Worm (Caenorhabditis elegans): ENCODE results near the gene C08B6.14.

The C08B6.14 gene

DNA sequence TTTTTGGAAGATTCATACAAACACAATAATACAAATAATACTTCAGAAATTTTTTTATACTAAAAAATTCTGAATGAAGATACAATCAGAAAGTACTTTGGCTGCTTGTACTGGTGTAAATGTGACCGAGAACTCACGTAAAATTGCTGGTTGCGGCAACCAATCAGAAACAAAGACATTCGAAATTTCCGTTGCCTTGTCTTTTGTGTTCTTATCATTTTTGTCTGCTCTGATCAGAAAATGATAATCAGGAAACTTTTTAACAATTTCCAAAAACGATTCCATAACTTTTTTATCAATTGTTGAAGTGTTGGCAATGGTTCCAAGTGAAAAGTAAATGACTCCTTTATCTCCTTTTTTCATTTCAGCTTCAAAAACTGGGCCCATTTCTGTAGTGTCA lies 4.9 kb downstream of the C08B6.14 start:
- TF ChIP-seq aly-2 (tag; optimal IDR thresholded peaks at IDR 0.05) (no peak), skn-1 (tag; optimal IDR thresholded peaks at IDR 0.05) (no peak), egl-5 (tag; optimal IDR thresholded peaks at IDR 0.05) (no peak), hmg-11 (tag; optimal IDR thresholded peaks at IDR 0.05) (no peak), pqm-1 (tag; optimal IDR thresholded peaks at IDR 0.05) (peak; percentile 60), elt-1 (tag; optimal IDR thresholded peaks at IDR 0.05) (no peak), eor-1 (tag; optimal IDR thresholded peaks at IDR 0.05) (no peak), fkh-2 (tag; optimal IDR thresholded peaks at IDR 0.05) (no peak), fos-1 (tag; optimal IDR thresholded peaks at IDR 0.05) (no peak), elt-2 (tag; optimal IDR thresholded peaks at IDR 0.05) (peak; percentile 92), ceh-9 (tag; optimal IDR thresholded peaks at IDR 0.05) (no peak), pha-4 (tag; optimal IDR thresholded peaks at IDR 0.05) (peak; percentile 12), nhr-77 (tag; optimal IDR thresholded peaks at IDR 0.05) (no peak), lin-39 (tag; optimal IDR thresholded peaks at IDR 0.05) (no peak), unc-62 (GFP tag; optimal IDR thresholded peaks at IDR 0.05) (no peak), fkh-10 (GFP tag; optimal IDR thresholded peaks at IDR 0.05) (no peak), nfya-1 (tag; optimal IDR thresholded peaks at IDR 0.05; ENCODE audit: insufficient read depth) (peak; percentile 62), nhr-43 (tag; optimal IDR thresholded peaks at IDR 0.05; ENCODE audit: poor library complexity, severe bottlenecking) (no peak), lin-15B (tag; optimal IDR thresholded peaks at IDR 0.05) (no peak), ceh-28 (tag; optimal IDR thresholded peaks at IDR 0.05) (no peak), ztf-4 (tag; optimal IDR thresholded peaks at IDR 0.05) (no peak), nhr-67 (tag; optimal IDR thresholded peaks at IDR 0.05) (no peak), nhr-11 (tag; optimal IDR thresholded peaks at IDR 0.05) (no peak), sea-2 (GFP tag; optimal IDR thresholded peaks at IDR 0.05) (no peak), ceh-16 (tag; optimal IDR thresholded peaks at IDR 0.05) (no peak), nhr-25 (tag; optimal IDR thresholded peaks at IDR 0.05) (no peak), jun-1 (tag; optimal IDR thresholded peaks at IDR 0.05) (no peak), mdl-1 (tag; optimal IDR thresholded peaks at IDR 0.05) (no peak), nhr-237 (tag; optimal IDR thresholded peaks at IDR 0.05) (no peak)

DNA sequence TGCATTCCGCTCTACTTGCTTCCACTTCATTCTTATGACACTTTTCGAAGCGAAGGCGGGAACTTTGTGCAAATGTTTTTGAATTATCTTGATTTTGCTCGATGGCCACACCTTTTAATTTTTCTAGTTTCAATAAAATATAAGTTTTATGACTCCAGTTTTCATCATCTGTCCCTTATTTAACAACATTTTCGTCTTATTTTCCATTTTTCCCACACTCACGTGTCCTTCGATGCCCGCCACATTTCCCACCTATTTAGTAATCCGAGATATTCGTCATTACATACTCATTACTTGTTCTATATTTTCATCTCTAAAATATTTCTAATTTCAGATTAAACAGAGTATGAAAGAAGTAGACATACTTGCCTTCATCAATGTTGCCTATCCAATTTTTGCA lies 7.4 kb downstream of the C08B6.14 start, which contains the start of gene srd-49:
TSS of gene srd-49 (plus strand) at position 301 of the 400 bp plus-strand sequence.
- TF ChIP-seq tbx-2 (tag; optimal IDR thresholded peaks at IDR 0.05) (no peak), elt-3 (tag; optimal IDR thresholded peaks at IDR 0.05) (no peak), pha-4 (tag; optimal IDR thresholded peaks at IDR 0.05) (no peak), daf-12 (tag; optimal IDR thresholded peaks at IDR 0.05) (no peak), R02D3.7 (tag; optimal IDR thresholded peaks at IDR 0.05) (no peak), nhr-76 (tag; optimal IDR thresholded peaks at IDR 0.05) (no peak), ceh-82 (tag; optimal IDR thresholded peaks at IDR 0.05) (no peak), nhr-67 (tag; optimal IDR thresholded peaks at IDR 0.05) (no peak)

DNA sequence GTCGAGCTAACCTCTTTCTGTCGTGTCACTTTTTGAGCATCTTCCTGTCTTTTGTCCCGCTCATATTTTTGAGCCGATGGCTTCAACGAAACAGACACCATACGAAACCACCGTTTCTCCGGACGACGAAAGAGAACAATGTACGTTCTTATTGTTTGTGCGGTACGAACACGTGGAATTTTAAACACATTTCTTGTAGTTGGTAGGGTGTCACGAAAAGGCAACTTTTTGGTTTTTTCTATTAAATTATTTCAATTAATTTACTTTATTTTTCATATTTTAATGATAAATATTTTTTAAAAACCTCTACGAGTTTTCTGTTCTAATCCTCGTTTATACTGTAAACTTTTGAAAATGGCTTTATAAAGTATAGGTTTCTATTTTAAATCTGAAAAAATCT lies 10.7 kb downstream of the C08B6.14 start, which contains the start of gene R04B5.11:
TSS of gene R04B5.11 (minus strand) at position 101 of the 400 bp plus-strand sequence.
- TF ChIP-seq egl-5 (tag; optimal IDR thresholded peaks at IDR 0.05) (no peak), tbx-2 (tag; optimal IDR thresholded peaks at IDR 0.05) (no peak)

DNA sequence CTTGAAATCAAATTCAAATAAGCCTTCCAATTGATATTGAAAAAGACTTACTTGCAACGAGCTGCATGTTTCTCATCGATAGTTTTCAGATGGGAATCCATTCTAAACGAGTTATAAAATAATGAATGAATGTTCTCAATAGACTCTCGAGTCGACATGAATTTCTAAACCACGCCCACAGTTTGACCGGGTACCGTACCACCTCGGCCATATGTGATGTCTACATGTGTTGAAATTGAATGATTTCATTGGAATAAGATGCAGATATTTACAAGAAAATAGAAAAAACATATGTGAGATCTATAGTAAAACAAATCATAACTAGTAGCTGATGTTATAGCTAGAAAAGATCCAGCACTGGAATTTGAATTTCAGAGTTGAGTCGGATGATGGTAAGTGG lies 11.4 kb downstream of the C08B6.14 start, which contains the start of gene R04B5.7:
TSS of gene R04B5.7 (minus strand) at position 101 of the 400 bp plus-strand sequence.
- TF ChIP-seq egl-27 (tag; optimal IDR thresholded peaks at IDR 0.05) (no peak), eor-1 (tag; optimal IDR thresholded peaks at IDR 0.05) (no peak), mml-1 (tag; optimal IDR thresholded peaks at IDR 0.05) (no peak), lin-39 (tag; optimal IDR thresholded peaks at IDR 0.05) (no peak), elt-2 (tag; optimal IDR thresholded peaks at IDR 0.05) (no peak), lsy-12 (tag; optimal IDR thresholded peaks at IDR 0.05) (no peak), ztf-4 (tag; optimal IDR thresholded peaks at IDR 0.05) (no peak), nhr-12 (tag; optimal IDR thresholded peaks at IDR 0.05) (no peak), nhr-23 (tag; optimal IDR thresholded peaks at IDR 0.05) (no peak), nhr-11 (tag; optimal IDR thresholded peaks at IDR 0.05) (no peak), nhr-76 (tag; optimal IDR thresholded peaks at IDR 0.05) (no peak), ceh-9 (tag; optimal IDR thresholded peaks at IDR 0.05) (no peak), nhr-77 (tag; optimal IDR thresholded peaks at IDR 0.05) (no peak), lin-15B (tag; optimal IDR thresholded peaks at IDR 0.05) (no peak), skn-1 (tag; optimal IDR thresholded peaks at IDR 0.05) (no peak), ZK546.5 (tag; optimal IDR thresholded peaks at IDR 0.05) (no peak), unc-62 (GFP tag; optimal IDR thresholded peaks at IDR 0.05) (no peak), jun-1 (tag; optimal IDR thresholded peaks at IDR 0.05) (no peak)
